Worm (Caenorhabditis elegans) whole organism, L4 larva: ENCODE data around the gene F26G1.5.

Experiments
- ama-1 ChIP-seq: fragments of 150-350 bp; optimal IDR thresholded peaks from 2 replicates; lab custom pipeline; 2014; ENCODE audit warnings: inconsistent platforms, mixed read lengths
- arid-1 ChIP-seq: fragments of 200-800 bp; sonication (Bioruptor generic); conservative IDR thresholded peaks from 2 replicates; pipeline ENCODE4 v1.3.6; 2022; ENCODE audit warnings: missing genetic modification reagents, missing genetic modification characterization, missing compliant biosample characterization
- duxl-1 ChIP-seq: sonication (generic microtip); optimal IDR thresholded peaks from 2 replicates; lab custom pipeline; 2016; ENCODE audit warnings: mild to moderate bottlenecking, missing genetic modification characterization, moderate library complexity, missing compliant biosample characterization; ENCODE audit not compliant: poor library complexity
- fos-1 ChIP-seq: fragments of 150-350 bp; optimal IDR thresholded peaks from 2 replicates; lab custom pipeline; 2014; ENCODE audit warnings: missing biosample characterization, missing genetic modification characterization
- lin-38 ChIP-seq: fragments of 200-800 bp; sonication (Bioruptor generic); IDR thresholded peaks from 2 replicates; pipeline ENCODE4 v1.3.6; 2022; ENCODE audit warnings: missing genetic modification reagents, missing genetic modification characterization, missing compliant biosample characterization
- nhr-76 ChIP-seq: fragments of 150-350 bp; optimal IDR thresholded peaks from 2 replicates; lab custom pipeline; 2014; ENCODE audit warnings: missing biosample characterization, missing genetic modification characterization
- nhr-77 ChIP-seq: fragments of 150-350 bp; optimal IDR thresholded peaks from 2 replicates; lab custom pipeline; 2014; ENCODE audit warnings: missing biosample characterization, missing genetic modification characterization
- pha-4 ChIP-seq, 2 experiments: fragments of 150-350 bp in 1 of 2; fragments of 200-800 bp in 1 of 2; sonication (Bioruptor generic) in 1 of 2; IDR thresholded peaks in 1 of 2; optimal IDR thresholded peaks in 1 of 2; 2 replicates each; pipeline versions ENCODE4 v1.3.6 to Lab custom; 2014 to 2022; ENCODE audit warnings: missing genetic modification characterization in 2 of 2, missing genetic modification reagents in 2 of 2, missing biosample characterization in 1 of 2, missing compliant biosample characterization in 1 of 2
- php-3 ChIP-seq: fragments of 200-800 bp; sonication (Bioruptor generic); IDR thresholded peaks from 2 replicates; pipeline ENCODE4 v1.3.6; 2022; ENCODE audit warnings: missing genetic modification reagents, missing genetic modification characterization, missing compliant biosample characterization
- pqm-1 ChIP-seq: sonication (generic microtip); optimal IDR thresholded peaks from 2 replicates; lab custom pipeline; 2017; ENCODE audit warnings: missing biosample characterization, missing genetic modification characterization
- tra-1 ChIP-seq: fragments of 200-800 bp; sonication (Bioruptor generic); IDR thresholded peaks from 2 replicates; pipeline ENCODE4 v1.3.6; 2022; ENCODE audit warnings: missing genetic modification reagents, missing genetic modification characterization, missing compliant biosample characterization
- unc-62 ChIP-seq, 3 experiments: fragments of 150-350 bp in 1 of 3; sonication (generic microtip); optimal IDR thresholded peaks in 2 of 3; peaks in 1 of 3; 1 replicate in 1 of 3; 2 replicates in 2 of 3; lab custom pipeline; 2014 to 2017; ENCODE audit warnings: missing biosample characterization in 3 of 3, missing genetic modification characterization in 3 of 3, missing genetic modification reagents in 3 of 3, missing genotype in 1 of 3
- zfp-3 ChIP-seq: fragments of 200-800 bp; sonication (Bioruptor generic); conservative IDR thresholded peaks from 2 replicates; pipeline ENCODE4 v1.3.6; 2022; ENCODE audit warnings: missing genetic modification reagents, missing genetic modification characterization, missing compliant biosample characterization

ce11 chrII:4773891-4774432 lies 2.8 kb upstream of the F26G1.5 start, which contains the start of the genes F26G1.9 and F26G1.10:
- TF ChIP-seq lin-38 (GFP tag; lab: Robert Waterston, UW) = no peak
- TF ChIP-seq php-3 (GFP tag; lab: Robert Waterston, UW) = no peak
- no peak for TF ChIP-seq arid-1 (GFP tag; lab: Robert Waterston, UW)
- no peak for TF ChIP-seq duxl-1 (tag; lab: Kevin White, UChicago)
- TF ChIP-seq nhr-76 = no peak
- no peak for TF ChIP-seq unc-62 (GFP tag; optimal IDR thresholded peaks at IDR 0.05 in 1 of 2; lab: Kevin White, UChicago)
- no peak for TF ChIP-seq unc-62 (tag; optimal IDR thresholded peaks at IDR 0.05; lab: Kevin White, UChicago)
- no peak for TF ChIP-seq pha-4 (GFP tag; IDR thresholded peaks at IDR 0.05; lab: Robert Waterston, UW)
- no peak for TF ChIP-seq pha-4 (tag; optimal IDR thresholded peaks at IDR 0.05; lab: Kevin White, UChicago)
- TF ChIP-seq zfp-3 (GFP tag; lab: Robert Waterston, UW) = no peak
- TF ChIP-seq pqm-1 = no peak
- TF ChIP-seq fos-1 (tag; lab: Kevin White, UChicago) = no peak
- TF ChIP-seq nhr-77 (tag; lab: Kevin White, UChicago) = no peak
- no peak for TF ChIP-seq tra-1 (GFP tag; lab: Robert Waterston, UW)
- TF ChIP-seq ama-1 (lab: Kevin White, UChicago) = no peak
